Worm (Caenorhabditis elegans): ENCODE results near the gene M01H9.5.

Gene M01H9.5

ce11 chrIV:4454330-4455173, 10.7 kb upstream of the M01H9.5 start, which contains the start of gene R08C7.11:
R08C7.11 (minus strand) TSS chrIV:4454937.
- TF ChIP-seq M03D4.4 (tag; optimal IDR thresholded peaks at IDR 0.05): peak; percentile 32
- peak; percentile 76 for TF ChIP-seq ham-2 (GFP tag; optimal IDR thresholded peaks at IDR 0.05)
- TF ChIP-seq drap-1 (GFP tag; optimal IDR thresholded peaks at IDR 0.05): peak; percentile 41
- peak; percentile 22 for TF ChIP-seq hlh-1 (tag; optimal IDR thresholded peaks at IDR 0.05)
- TF ChIP-seq lsy-2 (tag; optimal IDR thresholded peaks at IDR 0.05): no peak

ce11 chrIV:4456658-4457057, 8.6 kb upstream of the M01H9.5 start:
- no peak for TF ChIP-seq pha-4 (tag; optimal IDR thresholded peaks at IDR 0.05)
- TF ChIP-seq ztf-11 (tag; optimal IDR thresholded peaks at IDR 0.05): no peak
- TF ChIP-seq sptf-1 (tag; optimal IDR thresholded peaks at IDR 0.05): no peak
- no peak for TF ChIP-seq hlh-1 (tag; optimal IDR thresholded peaks at IDR 0.05)
- TF ChIP-seq nhr-76 (tag; optimal IDR thresholded peaks at IDR 0.05): no peak
- no peak for TF ChIP-seq bed-3 (GFP tag; optimal IDR thresholded peaks at IDR 0.05)
- TF ChIP-seq lin-13 (tag; optimal IDR thresholded peaks at IDR 0.05): no peak
- TF ChIP-seq tbx-8 (GFP tag; optimal IDR thresholded peaks at IDR 0.05): no peak
- TF ChIP-seq unc-39 (tag; optimal IDR thresholded peaks at IDR 0.05): no peak
- no peak for TF ChIP-seq cnd-1 (tag; optimal IDR thresholded peaks at IDR 0.05)
- TF ChIP-seq nhr-12 (tag; optimal IDR thresholded peaks at IDR 0.05): no peak
- TF ChIP-seq elt-1 (tag; optimal IDR thresholded peaks at IDR 0.05; ENCODE audit: borderline replicate concordance, insufficient read depth): no peak
- TF ChIP-seq elt-3 (tag; optimal IDR thresholded peaks at IDR 0.05): no peak
- TF ChIP-seq nhr-237 (tag; optimal IDR thresholded peaks at IDR 0.05): no peak

- TF ChIP-seq ztf-11 (tag; optimal IDR thresholded peaks at IDR 0.05): no peak
- TF ChIP-seq ceh-83 (GFP tag; optimal IDR thresholded peaks at IDR 0.05): no peak
- TF ChIP-seq cnd-1 (tag; optimal IDR thresholded peaks at IDR 0.05): no peak
- TF ChIP-seq lin-13 (tag; optimal IDR thresholded peaks at IDR 0.05): no peak
- TF ChIP-seq nhr-2 (tag; optimal IDR thresholded peaks at IDR 0.05): no peak
- no peak for TF ChIP-seq snpc-4 (tag; optimal IDR thresholded peaks at IDR 0.05)
- TF ChIP-seq nhr-28 (tag; optimal IDR thresholded peaks at IDR 0.05): no peak
- no peak for TF ChIP-seq sptf-1 (tag; optimal IDR thresholded peaks at IDR 0.05)
- TF ChIP-seq pha-4 (tag; optimal IDR thresholded peaks at IDR 0.05): no peak
- TF ChIP-seq flh-1 (GFP tag; optimal IDR thresholded peaks at IDR 0.05): no peak
- TF ChIP-seq mab-5 (tag; optimal IDR thresholded peaks at IDR 0.05): no peak
- TF ChIP-seq mep-1 (tag; optimal IDR thresholded peaks at IDR 0.05): no peak
- TF ChIP-seq nhr-12 (tag; optimal IDR thresholded peaks at IDR 0.05): no peak
These were observed 5.9 kb upstream of the M01H9.5 start for ce11 chrIV:4459342-4459741.

ce11 chrIV:4463132-4463531, 2.2 kb upstream of the M01H9.5 start, which contains the start of gene M01H9.2:
M01H9.2 (minus strand) TSS chrIV:4463232.
- no peak for TF ChIP-seq tbx-8 (GFP tag; optimal IDR thresholded peaks at IDR 0.05)
- no peak for TF ChIP-seq elt-3 (tag; optimal IDR thresholded peaks at IDR 0.05)
- TF ChIP-seq hlh-1 (tag; optimal IDR thresholded peaks at IDR 0.05): no peak
- TF ChIP-seq nhr-2 (tag; optimal IDR thresholded peaks at IDR 0.05): no peak
- no peak for TF ChIP-seq ces-1 (GFP tag; optimal IDR thresholded peaks at IDR 0.05)
- TF ChIP-seq lin-13 (tag; optimal IDR thresholded peaks at IDR 0.05): no peak
- no peak for TF ChIP-seq nhr-76 (tag; optimal IDR thresholded peaks at IDR 0.05)
- TF ChIP-seq ham-2 (GFP tag; optimal IDR thresholded peaks at IDR 0.05): no peak
- no peak for TF ChIP-seq zip-8 (tag; optimal IDR thresholded peaks at IDR 0.05)
- no peak for TF ChIP-seq flh-1 (GFP tag; optimal IDR thresholded peaks at IDR 0.05)
- no peak for TF ChIP-seq lin-32 (GFP tag; optimal IDR thresholded peaks at IDR 0.05)
- TF ChIP-seq mep-1 (tag; optimal IDR thresholded peaks at IDR 0.05): no peak
- no peak for TF ChIP-seq unc-39 (tag; optimal IDR thresholded peaks at IDR 0.05)
- no peak for TF ChIP-seq ceh-43 (GFP tag; optimal IDR thresholded peaks at IDR 0.05)
- TF ChIP-seq nhr-237 (tag; optimal IDR thresholded peaks at IDR 0.05): no peak
- no peak for TF ChIP-seq lsy-2 (tag; optimal IDR thresholded peaks at IDR 0.05)
- TF ChIP-seq drap-1 (GFP tag; optimal IDR thresholded peaks at IDR 0.05): no peak
- TF ChIP-seq snpc-4 (tag; optimal IDR thresholded peaks at IDR 0.05): no peak
- no peak for TF ChIP-seq pha-4 (tag; optimal IDR thresholded peaks at IDR 0.05)

ce11 chrIV:4468046-4468727, 2.9 kb downstream of the M01H9.5 start:
- no peak for TF ChIP-seq tbx-8 (GFP tag; optimal IDR thresholded peaks at IDR 0.05)
- peak; percentile 6 for TF ChIP-seq ceh-83 (GFP tag; optimal IDR thresholded peaks at IDR 0.05)

Data from whole organism, mixed stage, embryonic.